Worm (Caenorhabditis elegans): ENCODE measurements around the gene cnx-1.
A peak's percentile ranks its signal among the peaks of the same experiment; 100 is the strongest.

cnx-1 gene

ce11 chrIII:9861470-9862342 lies 44.8 kb upstream of the cnx-1 start (continued):
- TF ChIP-seq sdz-38 (tag; optimal IDR thresholded peaks at IDR 0.05): no peak
- peak; percentile 59 for TF ChIP-seq ceh-27 (GFP tag; optimal IDR thresholded peaks at IDR 0.05)
- TF ChIP-seq C06A6.2 (GFP tag; conservative IDR thresholded peaks at IDR 0.05): no peak
- no peak for TF ChIP-seq snpc-1.1 (tag; optimal IDR thresholded peaks at IDR 0.05; ENCODE audit: insufficient read depth)
- no peak for TF ChIP-seq bed-2 (GFP tag; IDR thresholded peaks at IDR 0.05)
- TF ChIP-seq nhr-179 (tag; optimal IDR thresholded peaks at IDR 0.05): no peak
- TF ChIP-seq F39B2.1 (GFP tag; IDR thresholded peaks at IDR 0.05): 0 out of 2 replicates have a peak, but pooled peaks have one; percentile 29
- TF ChIP-seq efl-1 (GFP tag; optimal IDR thresholded peaks at IDR 0.05): no peak
- TF ChIP-seq Y53G8AR.9 (GFP tag; conservative IDR thresholded peaks at IDR 0.05): peak; percentile 78
- peak; percentile 78; the same call in 1 of the 2 replicates for TF ChIP-seq hmg-20 (GFP tag; IDR thresholded peaks at IDR 0.05)
- peak; percentile 23 for TF ChIP-seq tlf-1 (GFP tag; optimal IDR thresholded peaks at IDR 0.05)
- no peak for TF ChIP-seq nhr-120 (GFP tag; IDR thresholded peaks at IDR 0.05)
- peak; percentile 78 for TF ChIP-seq hmg-1.2 (GFP tag; IDR thresholded peaks at IDR 0.05)
- no peak for TF ChIP-seq hlh-26 (GFP tag; conservative IDR thresholded peaks at IDR 0.05)
- peak; percentile 94 for TF ChIP-seq B0261.1 (tag; optimal IDR thresholded peaks at IDR 0.05)
- TF ChIP-seq nhr-80 (tag; optimal IDR thresholded peaks at IDR 0.05): peak; percentile 25
- TF ChIP-seq dox-1 (GFP tag; IDR thresholded peaks at IDR 0.05): peak; percentile 72
- TF ChIP-seq hrde-1 (tag; optimal IDR thresholded peaks at IDR 0.05; ENCODE audit: borderline replicate concordance): peak; percentile 14
- peak; percentile 79 for TF ChIP-seq B0336.3 (GFP tag; IDR thresholded peaks at IDR 0.05)
- peak; percentile 51 for TF ChIP-seq hlh-12 (tag; optimal IDR thresholded peaks at IDR 0.05)
- peak; percentile 61 for TF ChIP-seq ccch-3 (GFP tag; optimal IDR thresholded peaks at IDR 0.05)
- peak; percentile 64 for TF ChIP-seq lin-40 (tag; optimal IDR thresholded peaks at IDR 0.05)
- peak; percentile 74 for TF ChIP-seq chd-7 (tag; optimal IDR thresholded peaks at IDR 0.05)
- TF ChIP-seq F22D6.2 (tag; optimal IDR thresholded peaks at IDR 0.05): no peak
- TF ChIP-seq xnd-1 (tag; optimal IDR thresholded peaks at IDR 0.05): no peak
- TF ChIP-seq egrh-3 (GFP tag; IDR thresholded peaks at IDR 0.05): no peak
- peak in 1 of 3 experiments; percentile 67 for TF ChIP-seq lin-35 (GFP tag; optimal IDR thresholded peaks at IDR 0.05)
- peak; percentile 61 for TF ChIP-seq ekl-4 (GFP tag; IDR thresholded peaks at IDR 0.05)
- TF ChIP-seq snpc-4 (GFP tag; optimal IDR thresholded peaks at IDR 0.05): no peak
- peak in 2 of 4 experiments; percentile 34 to 37 for TF ChIP-seq snpc-4 (tag; optimal IDR thresholded peaks at IDR 0.05)
- TF ChIP-seq F37B4.10 (GFP tag; IDR thresholded peaks at IDR 0.05): no peak
- TF ChIP-seq C17E4.6 (GFP tag; IDR thresholded peaks at IDR 0.05): no peak
- no peak for TF ChIP-seq tbx-9 (tag; optimal IDR thresholded peaks at IDR 0.05; ENCODE audit: borderline replicate concordance)
- TF ChIP-seq somi-1 (GFP tag; optimal IDR thresholded peaks at IDR 0.05): peak; percentile 38
- TF ChIP-seq T07F8.4 (tag; optimal IDR thresholded peaks at IDR 0.05): peak; percentile 3
- TF ChIP-seq lir-1 (GFP tag; conservative IDR thresholded peaks at IDR 0.05): no peak
- peak; percentile 81 for TF ChIP-seq rcor-1 (GFP tag; IDR thresholded peaks at IDR 0.05)
- no peak; the same call in 1 of the 2 replicates for TF ChIP-seq madf-8 (GFP tag; conservative IDR thresholded peaks at IDR 0.05)
- TF ChIP-seq akir-1 (GFP tag; optimal IDR thresholded peaks at IDR 0.05): no peak
- TF ChIP-seq F49E8.2 (tag; optimal IDR thresholded peaks at IDR 0.05; ENCODE audit: insufficient read depth): no peak
- TF ChIP-seq lsl-1 (GFP tag; optimal IDR thresholded peaks at IDR 0.05): peak; percentile 54
- TF ChIP-seq let-607 (tag; optimal IDR thresholded peaks at IDR 0.05): peak in 1 of 2 experiments; percentile 4
- no peak for TF ChIP-seq B0035.1 (tag; optimal IDR thresholded peaks at IDR 0.05)
- peak; percentile 74 for TF ChIP-seq ZK185.1 (tag; optimal IDR thresholded peaks at IDR 0.05; ENCODE audit: poor library complexity, severe bottlenecking)
- TF ChIP-seq ztf-3 (GFP tag; optimal IDR thresholded peaks at IDR 0.05): no peak
- peak; percentile 52; the same call in 1 of the 2 replicates for TF ChIP-seq ceh-100 (GFP tag; IDR thresholded peaks at IDR 0.05)

Measured in whole organism, young adult.